Fruit fly (Drosophila melanogaster) whole organism, adult: Measurements from ENCODE around the gene insv.

ENCODE experiments used
- CG11617 ChIP-seq: fragments of 200-800 bp; sonication (Bioruptor generic); optimal IDR thresholded peaks from 2 replicates; lab custom pipeline; 2017; ENCODE audit warnings: mild to moderate bottlenecking, missing biosample characterization, missing genetic modification reagents, missing genetic modification characterization
- CG12768 ChIP-seq: fragments of 200-800 bp; sonication (Bioruptor generic); optimal IDR thresholded peaks from 2 replicates; lab custom pipeline; 2017; ENCODE audit warnings: missing biosample characterization, missing genetic modification characterization, mild to moderate bottlenecking, moderate library complexity, missing genetic modification reagents
- CG14711 ChIP-seq: fragments of 200-800 bp; sonication (Bioruptor generic); optimal IDR thresholded peaks from 2 replicates; lab custom pipeline; 2018; ENCODE audit warnings: missing biosample characterization, mild to moderate bottlenecking, missing genetic modification characterization, moderate library complexity
- CG1620 ChIP-seq: fragments of 200-800 bp; sonication (Bioruptor generic); optimal IDR thresholded peaks from 2 replicates; lab custom pipeline; 2016; ENCODE audit warnings: missing biosample characterization, missing genetic modification characterization
- CG33017 ChIP-seq: fragments of 200-800 bp; sonication (Bioruptor generic); optimal IDR thresholded peaks from 2 replicates; lab custom pipeline; 2018; ENCODE audit warnings: missing biosample characterization, mild to moderate bottlenecking, missing genetic modification characterization, moderate library complexity
- CG5204 ChIP-seq: fragments of 200-800 bp; sonication (Bioruptor generic); optimal IDR thresholded peaks from 2 replicates; lab custom pipeline; 2016; ENCODE audit warnings: missing biosample characterization, missing genetic modification characterization
- CG7045 ChIP-seq: fragments of 200-800 bp; sonication (Bioruptor generic); optimal IDR thresholded peaks from 2 replicates; lab custom pipeline; 2017; ENCODE audit warnings: missing biosample characterization, mild to moderate bottlenecking, missing genetic modification characterization
- CG7101 ChIP-seq: fragments of 200-800 bp; sonication (Bioruptor generic); optimal IDR thresholded peaks from 2 replicates; lab custom pipeline; 2018; ENCODE audit warnings: missing biosample characterization, mild to moderate bottlenecking, missing genetic modification characterization, moderate library complexity
- Clk ChIP-seq: fragments of 200-800 bp; sonication (Bioruptor generic); optimal IDR thresholded peaks from 2 replicates; lab custom pipeline; 2017; ENCODE audit warnings: missing biosample characterization, missing genetic modification characterization
- Crg-1 ChIP-seq: fragments of 200-800 bp; sonication (Bioruptor generic); optimal IDR thresholded peaks from 2 replicates; lab custom pipeline; 2016; ENCODE audit warnings: missing biosample characterization, missing genetic modification characterization
- Hr96 ChIP-seq: fragments of 200-800 bp; sonication (Bioruptor generic); optimal IDR thresholded peaks from 2 replicates; lab custom pipeline; 2016; ENCODE audit warnings: missing biosample characterization, missing genetic modification characterization
- Mnt ChIP-seq: fragments of 200-800 bp; sonication (Bioruptor generic); optimal IDR thresholded peaks from 2 replicates; lab custom pipeline; 2016; ENCODE audit warnings: missing biosample characterization, mild to moderate bottlenecking, missing genetic modification characterization
- bab1 ChIP-seq: fragments of 200-800 bp; sonication (Bioruptor generic); optimal IDR thresholded peaks from 3 replicates; lab custom pipeline; 2019; ENCODE audit warnings: missing biosample characterization, mild to moderate bottlenecking, missing genetic modification characterization, moderate library complexity
- cic ChIP-seq: fragments of 200-800 bp; sonication (Bioruptor generic); optimal IDR thresholded peaks from 2 replicates; lab custom pipeline; 2017; ENCODE audit warnings: missing biosample characterization, mild to moderate bottlenecking, missing genetic modification characterization, moderate library complexity
- cnc ChIP-seq, 2 experiments: fragments of >200 bp; optimal IDR thresholded peaks; 2 replicates each; lab custom pipeline; 2017
- kay ChIP-seq: fragments of 200-800 bp; sonication (Bioruptor generic); peaks from one replicate; lab custom pipeline; 2016; ENCODE audit warnings: missing biosample characterization, missing genetic modification characterization, borderline replicate concordance
- ovo ChIP-seq: fragments of 200-800 bp; sonication (Bioruptor generic); optimal IDR thresholded peaks from 2 replicates; lab custom pipeline; 2016; ENCODE audit warnings: missing biosample characterization, missing genetic modification characterization
- pad ChIP-seq: fragments of 200-800 bp; sonication (Bioruptor generic); optimal IDR thresholded peaks from 3 replicates; lab custom pipeline; 2017; ENCODE audit warnings: missing biosample characterization, missing genetic modification characterization, mild to moderate bottlenecking, moderate library complexity, missing genetic modification reagents
- tj ChIP-seq: fragments of 200-800 bp; sonication (Bioruptor generic); optimal IDR thresholded peaks from 3 replicates; lab custom pipeline; 2017; ENCODE audit warnings: missing biosample characterization, mild to moderate bottlenecking, missing genetic modification characterization, moderate library complexity
- toe ChIP-seq: fragments of 200-800 bp; sonication (Bioruptor generic); optimal IDR thresholded peaks from 2 replicates; lab custom pipeline; 2016; ENCODE audit warnings: missing biosample characterization, missing genetic modification characterization

Gene insv

DNA sequence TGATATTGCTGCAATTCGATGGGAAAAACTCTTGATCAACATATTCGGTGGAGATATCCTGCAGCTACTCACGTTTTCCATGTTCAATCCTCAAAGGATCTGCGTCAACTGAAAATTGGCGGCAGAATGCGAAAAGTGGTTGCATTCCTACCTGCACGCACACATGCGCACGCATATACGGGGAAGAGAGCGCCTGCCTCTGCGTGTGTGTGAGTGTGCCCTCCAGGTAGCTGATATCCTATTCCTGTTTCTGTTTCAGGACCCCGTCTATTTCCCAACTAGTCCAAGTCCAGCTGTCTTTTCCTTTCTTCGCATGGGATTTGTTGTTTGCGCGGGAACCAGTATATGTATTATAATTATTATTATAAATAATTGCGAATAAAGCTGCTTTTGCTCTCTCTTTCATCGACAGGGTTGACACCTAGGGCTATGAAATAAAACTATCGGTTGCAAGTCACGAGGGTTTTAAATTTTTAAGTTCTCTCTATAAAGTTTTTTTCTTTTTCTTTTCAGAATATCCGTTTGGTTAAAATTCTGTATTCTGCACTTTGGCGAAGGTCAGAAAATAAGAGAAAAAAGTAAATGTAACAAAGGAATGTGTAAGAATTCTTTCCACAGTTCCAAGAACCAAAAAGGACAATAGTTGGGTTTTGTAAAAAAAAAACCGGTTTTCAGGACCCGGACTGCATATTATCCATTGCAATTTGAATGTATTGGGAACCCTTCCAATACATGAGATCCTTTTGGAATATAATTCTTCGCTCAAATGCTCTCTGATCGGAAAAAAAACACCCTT is at the start of gene insv:
TSS of gene insv (minus strand) at position 433 of the 796 bp plus-strand sequence.
- TF ChIP-seq CG14711 (tag; lab: Kevin White, UChicago) (peak; percentile 68), CG12768 (GFP tag; lab: Kevin White, UChicago) (no peak)

dm6 chr2L:2623947-2624346 is 47.1 kb upstream of the insv start:
- TF ChIP-seq CG11617 (GFP tag; lab: Kevin White, UChicago) = no peak
- no peak for TF ChIP-seq Crg-1
- TF ChIP-seq ovo = no peak
- TF ChIP-seq Hr96 (GFP tag; lab: Kevin White, UChicago) = no peak
- no peak for TF ChIP-seq pad

dm6 chr2L:2619887-2620286 is 43.1 kb upstream of the insv start, which contains the start of gene CG43403:
TSS of gene CG43403 (plus strand) at chr2L:2620187.
- TF ChIP-seq Mnt (GFP tag; lab: Kevin White, UChicago) (no peak), pad (no peak), ovo (no peak), cnc (optimal IDR thresholded peaks at IDR 0.05; lab: Kevin White, UChicago) (no peak), CG33017 (no peak), CG7045 (GFP tag; lab: Kevin White, UChicago) (no peak), CG14711 (tag; lab: Kevin White, UChicago) (no peak), toe (no peak), tj (GFP tag; lab: Kevin White, UChicago) (no peak)

- no peak for TF ChIP-seq CG11617 (GFP tag; lab: Kevin White, UChicago)
- no peak for TF ChIP-seq cic (GFP tag; lab: Kevin White, UChicago)
- no peak for TF ChIP-seq Clk (GFP tag; lab: Kevin White, UChicago)
- no peak for TF ChIP-seq CG7101
- TF ChIP-seq toe = no peak
- no peak for TF ChIP-seq CG14711 (tag; lab: Kevin White, UChicago)
- TF ChIP-seq CG12768 (GFP tag; lab: Kevin White, UChicago) = no peak
These were observed 32.9 kb upstream of the insv start, which contains the start of gene CG15395 for dm6 chr2L:2609694-2610093. TSS of gene CG15395 (plus strand) at chr2L:2609994.

- no peak for TF ChIP-seq ovo
- TF ChIP-seq CG14711 (tag; lab: Kevin White, UChicago) = no peak
- TF ChIP-seq tj (GFP tag; lab: Kevin White, UChicago) = no peak
- TF ChIP-seq CG5204 (GFP tag; lab: Kevin White, UChicago) = no peak
- TF ChIP-seq CG33017 = no peak
These were observed 29.9 kb upstream of the insv start for dm6 chr2L:2606725-2607124.

- TF ChIP-seq Mnt (GFP tag; lab: Kevin White, UChicago) (no peak), CG11617 (GFP tag; lab: Kevin White, UChicago) (no peak), ovo (no peak), Clk (GFP tag; lab: Kevin White, UChicago) (no peak), cic (GFP tag; lab: Kevin White, UChicago) (no peak), kay (GFP tag; lab: Kevin White, UChicago) (no peak), CG7045 (GFP tag; lab: Kevin White, UChicago) (no peak), Hr96 (GFP tag; lab: Kevin White, UChicago) (no peak), cnc (optimal IDR thresholded peaks at IDR 0.05; lab: Kevin White, UChicago) (no peak)
These were observed 14.8 kb upstream of the insv start, which contains the start of gene CG15394 for dm6 chr2L:2591569-2591968. TSS of gene CG15394 (plus strand) at chr2L:2591869.

- no peak for TF ChIP-seq CG33017
- peak; percentile 74 for TF ChIP-seq Crg-1
- TF ChIP-seq toe = no peak
- peak; percentile 53 for TF ChIP-seq pad
- peak; percentile 47 for TF ChIP-seq Mnt (GFP tag; lab: Kevin White, UChicago)
- TF ChIP-seq ovo = peak; percentile 29
- TF ChIP-seq CG14711 (tag; lab: Kevin White, UChicago) = peak; percentile 3
- peak; percentile 58 for TF ChIP-seq CG1620
- TF ChIP-seq bab1 (GFP tag; lab: Kevin White, UChicago) = no peak
- TF ChIP-seq Hr96 (GFP tag; lab: Kevin White, UChicago) = peak; percentile 41
- no peak for TF ChIP-seq tj (GFP tag; lab: Kevin White, UChicago)
- no peak for TF ChIP-seq CG5204 (GFP tag; lab: Kevin White, UChicago)
- no peak for TF ChIP-seq cnc (optimal IDR thresholded peaks at IDR 0.05; lab: Kevin White, UChicago)
- peak; percentile 17 for TF ChIP-seq Clk (GFP tag; lab: Kevin White, UChicago)
- no peak for TF ChIP-seq CG11617 (GFP tag; lab: Kevin White, UChicago)
- TF ChIP-seq CG7045 (GFP tag; lab: Kevin White, UChicago) = peak; percentile 1
- peak; percentile 62 for TF ChIP-seq CG7101
- TF ChIP-seq CG12768 (GFP tag; lab: Kevin White, UChicago) = peak; percentile 26
- peak; percentile 6 for TF ChIP-seq cic (GFP tag; lab: Kevin White, UChicago)
- TF ChIP-seq kay (GFP tag; lab: Kevin White, UChicago) = no peak
These were observed 8.5 kb upstream of the insv start, which contains the start of gene Drp1 for dm6 chr2L:2585285-2585684. TSS of gene Drp1 (minus strand) at chr2L:2585430.
